Fruit fly (Drosophila melanogaster) whole organism, embryonic: Measurements from ENCODE around the gene CG7367.

ENCODE experiments used
- Bgb ChIP-seq: fragments of 200-800 bp; sonication (Bioruptor generic); IDR thresholded peaks from 2 replicates; pipeline ENCODE4 v1.3.6; 2022; ENCODE audit warnings: missing biosample characterization, missing genetic modification characterization; ENCODE audit not compliant: partially characterized antibody
- CG10979 ChIP-seq: fragments of 200-800 bp; sonication (Bioruptor generic); optimal IDR thresholded peaks from 2 replicates; lab custom pipeline; 2018; ENCODE audit warnings: missing biosample characterization, mild to moderate bottlenecking, missing genetic modification characterization, moderate library complexity
- CG12391 ChIP-seq: fragments of 200-800 bp; sonication (Bioruptor generic); optimal IDR thresholded peaks from 3 replicates; lab custom pipeline; 2018; ENCODE audit warnings: missing biosample characterization, mild to moderate bottlenecking, missing genetic modification characterization, moderate library complexity
- CG13894 ChIP-seq: fragments of 200-800 bp; sonication (Bioruptor generic); optimal IDR thresholded peaks from 3 replicates; lab custom pipeline; 2018; ENCODE audit warnings: missing biosample characterization, mild to moderate bottlenecking, missing genetic modification characterization, moderate library complexity
- CG15269 ChIP-seq: fragments of 200-800 bp; sonication (Bioruptor generic); optimal IDR thresholded peaks from 2 replicates; lab custom pipeline; 2018; ENCODE audit warnings: missing biosample characterization, mild to moderate bottlenecking, missing genetic modification characterization, moderate library complexity
- CG16813 ChIP-seq: fragments of 200-800 bp; sonication (Bioruptor generic); IDR thresholded peaks from 3 replicates; pipeline ENCODE4 v1.3.6; 2022; ENCODE audit warnings: missing biosample characterization, missing genetic modification characterization; ENCODE audit not compliant: partially characterized antibody
- CG16815 ChIP-seq: fragments of 200-800 bp; sonication (Bioruptor generic); optimal IDR thresholded peaks from 3 replicates; lab custom pipeline; 2017; ENCODE audit warnings: missing biosample characterization, mild to moderate bottlenecking, missing genetic modification characterization
- CG17359 ChIP-seq: fragments of 200-800 bp; sonication (Bioruptor generic); optimal IDR thresholded peaks from 3 replicates; lab custom pipeline; 2018; ENCODE audit warnings: missing biosample characterization, mild to moderate bottlenecking, missing genetic modification characterization, moderate library complexity
- CG17829 ChIP-seq: fragments of 200-800 bp; optimal IDR thresholded peaks from 2 replicates; lab custom pipeline; 2019; ENCODE audit warnings: missing biosample characterization, mild to moderate bottlenecking, missing genetic modification characterization, moderate library complexity
- CG34422 ChIP-seq: fragments of 200-800 bp; sonication (Bioruptor generic); IDR thresholded peaks from 3 replicates; pipeline ENCODE4 v1.3.6; 2022; ENCODE audit warnings: missing biosample characterization, missing genetic modification characterization
- CG4617 ChIP-seq: fragments of 200-800 bp; sonication (Bioruptor generic); optimal IDR thresholded peaks from 3 replicates; lab custom pipeline; 2016; ENCODE audit warnings: missing biosample characterization, missing genetic modification characterization, borderline replicate concordance
- CG6765 ChIP-seq: fragments of 200-800 bp; sonication (Bioruptor generic); optimal IDR thresholded peaks from 3 replicates; lab custom pipeline; 2017; ENCODE audit warnings: missing biosample characterization, mild to moderate bottlenecking, missing genetic modification characterization
- CG6791 ChIP-seq: fragments of 200-800 bp; sonication (Bioruptor generic); IDR thresholded peaks from 3 replicates; pipeline ENCODE4 v1.3.6; 2022; ENCODE audit warnings: missing biosample characterization, missing genetic modification characterization; ENCODE audit not compliant: partially characterized antibody
- CG7963 ChIP-seq: fragments of 200-800 bp; sonication (Bioruptor generic); IDR thresholded peaks from 3 replicates; pipeline ENCODE4 v1.3.6; 2022; ENCODE audit warnings: missing biosample characterization, missing genetic modification characterization; ENCODE audit not compliant: partially characterized antibody
- CG8089 ChIP-seq: fragments of 200-800 bp; sonication (Bioruptor generic); optimal IDR thresholded peaks from 3 replicates; lab custom pipeline; 2016; ENCODE audit warnings: missing biosample characterization, missing genetic modification characterization
- CG9215 ChIP-seq: fragments of 200-800 bp; sonication (Bioruptor generic); IDR thresholded peaks from 2 replicates; pipeline ENCODE4 v1.3.6; 2022; ENCODE audit warnings: missing biosample characterization, missing genetic modification characterization
- Dref ChIP-seq: fragments of 200-800 bp; sonication (Bioruptor generic); IDR thresholded peaks from 2 replicates; pipeline ENCODE4 v1.3.6; 2022; ENCODE audit warnings: missing biosample characterization, missing genetic modification characterization
- HLH4C ChIP-seq: fragments of 200-800 bp; sonication (Bioruptor generic); IDR thresholded peaks from 3 replicates; pipeline ENCODE4 v1.3.6; 2022; ENCODE audit warnings: missing biosample characterization, missing genetic modification characterization; ENCODE audit not compliant: partially characterized antibody
- MBD-R2 ChIP-seq: fragments of 200-800 bp; sonication (Bioruptor generic); IDR thresholded peaks from 2 replicates; pipeline ENCODE4 v1.3.6; 2022; ENCODE audit warnings: missing biosample characterization, missing genetic modification characterization
- MESR4 ChIP-seq: fragments of 200-800 bp; sonication (Bioruptor generic); optimal IDR thresholded peaks from 2 replicates; lab custom pipeline; 2018; ENCODE audit warnings: missing biosample characterization, mild to moderate bottlenecking, missing genetic modification characterization, moderate library complexity
- Mrtf ChIP-seq: fragments of 200-800 bp; sonication (Bioruptor generic); IDR thresholded peaks from 3 replicates; pipeline ENCODE4 v1.3.6; 2022; ENCODE audit warnings: missing biosample characterization, missing genetic modification characterization
- Myb ChIP-seq: fragments of 200-800 bp; sonication (Bioruptor generic); optimal IDR thresholded peaks from 2 replicates; lab custom pipeline; 2016; ENCODE audit warnings: missing biosample characterization, missing genetic modification characterization
- Opbp ChIP-seq: fragments of 200-800 bp; sonication (Bioruptor generic); IDR thresholded peaks from 3 replicates; pipeline ENCODE4 v1.3.6; 2022; ENCODE audit warnings: missing biosample characterization, missing genetic modification characterization; ENCODE audit not compliant: partially characterized antibody
- Rfx ChIP-seq: fragments of 200-800 bp; sonication (Bioruptor generic); IDR thresholded peaks from 2 replicates; pipeline ENCODE4 v1.3.6; 2022; ENCODE audit warnings: missing biosample characterization, missing genetic modification characterization
- Six4 ChIP-seq: fragments of 200-800 bp; sonication (Bioruptor generic); optimal IDR thresholded peaks from 2 replicates; lab custom pipeline; 2016; ENCODE audit warnings: missing biosample characterization, missing genetic modification characterization
- Sox100B ChIP-seq: fragments of 200-800 bp; sonication (Bioruptor generic); optimal IDR thresholded peaks from 3 replicates; lab custom pipeline; 2018; ENCODE audit warnings: missing biosample characterization, mild to moderate bottlenecking, missing genetic modification characterization
- al ChIP-seq: fragments of 200-800 bp; sonication (Bioruptor generic); IDR thresholded peaks from 2 replicates; pipeline ENCODE4 v1.3.6; 2022; ENCODE audit warnings: missing biosample characterization, missing genetic modification characterization
- ato ChIP-seq: fragments of 200-800 bp; sonication (Bioruptor generic); IDR thresholded peaks from 2 replicates; pipeline ENCODE4 v1.3.6; 2022; ENCODE audit warnings: missing biosample characterization, missing genetic modification characterization; ENCODE audit not compliant: partially characterized antibody
- az2 ChIP-seq: fragments of 200-800 bp; sonication (Bioruptor generic); optimal IDR thresholded peaks from 3 replicates; lab custom pipeline; 2016; ENCODE audit warnings: missing biosample characterization, missing genetic modification characterization
- bbx ChIP-seq: fragments of 200-800 bp; sonication (Bioruptor generic); IDR thresholded peaks from 2 replicates; pipeline ENCODE4 v1.3.6; 2022; ENCODE audit warnings: missing biosample characterization, missing genetic modification characterization; ENCODE audit not compliant: partially characterized antibody
- chinmo ChIP-seq: fragments of 200-800 bp; sonication (Bioruptor generic); IDR thresholded peaks from 4 replicates; pipeline ENCODE4 v1.3.6; 2022; ENCODE audit warnings: missing biosample characterization, missing genetic modification characterization; ENCODE audit not compliant: partially characterized antibody
- ci ChIP-seq: fragments of 200-800 bp; sonication (Bioruptor generic); IDR thresholded peaks from 3 replicates; pipeline ENCODE4 v1.3.6; 2022; ENCODE audit warnings: missing biosample characterization, missing genetic modification characterization
- crp ChIP-seq, 2 experiments: fragments of 200-800 bp; sonication (Bioruptor generic); optimal IDR thresholded peaks; 2 replicates in 1 of 2; 3 replicates in 1 of 2; lab custom pipeline; 2017; ENCODE audit warnings: missing biosample characterization in 2 of 2, missing genetic modification characterization in 2 of 2, mild to moderate bottlenecking in 1 of 2, moderate library complexity in 1 of 2
- gfzf ChIP-seq: fragments of 200-800 bp; sonication (Bioruptor generic); optimal IDR thresholded peaks from 2 replicates; lab custom pipeline; 2016; ENCODE audit warnings: missing biosample characterization, mild to moderate bottlenecking, missing genetic modification characterization, moderate library complexity
- grau ChIP-seq: fragments of 200-800 bp; optimal IDR thresholded peaks from 3 replicates; lab custom pipeline; 2019; ENCODE audit warnings: missing biosample characterization, mild to moderate bottlenecking, missing genetic modification characterization, moderate library complexity
- hbn ChIP-seq: fragments of 200-800 bp; sonication (Bioruptor generic); IDR thresholded peaks from 2 replicates; pipeline ENCODE4 v1.3.6; 2022; ENCODE audit warnings: missing biosample characterization, missing genetic modification characterization; ENCODE audit not compliant: partially characterized antibody
- lilli ChIP-seq: fragments of 200-800 bp; sonication (Bioruptor generic); optimal IDR thresholded peaks from 3 replicates; lab custom pipeline; 2016; ENCODE audit warnings: missing biosample characterization, missing genetic modification characterization
- luna ChIP-seq: fragments of 200-800 bp; sonication (Bioruptor generic); optimal IDR thresholded peaks from 2 replicates; lab custom pipeline; 2016; ENCODE audit warnings: missing biosample characterization, missing genetic modification characterization
- nerfin-2 ChIP-seq: fragments of 200-800 bp; sonication (Bioruptor generic); IDR thresholded peaks from 2 replicates; pipeline ENCODE4 v1.3.6; 2022; ENCODE audit warnings: missing biosample characterization, missing genetic modification characterization; ENCODE audit not compliant: partially characterized antibody
- psq ChIP-seq: fragments of 200-800 bp; sonication (Bioruptor generic); optimal IDR thresholded peaks from 2 replicates; lab custom pipeline; 2017; ENCODE audit warnings: missing biosample characterization, missing genetic modification characterization
- pum ChIP-seq: fragments of 200-800 bp; sonication (Bioruptor generic); optimal IDR thresholded peaks from 2 replicates; lab custom pipeline; 2016; ENCODE audit warnings: missing biosample characterization, missing genetic modification characterization
- rib ChIP-seq: fragments of 200-800 bp; sonication (Bioruptor generic); IDR thresholded peaks from 2 replicates; pipeline ENCODE4 v1.3.6; 2022; ENCODE audit warnings: missing biosample characterization, missing genetic modification characterization
- tup ChIP-seq: fragments of 200-800 bp; sonication (Bioruptor generic); optimal IDR thresholded peaks from 2 replicates; lab custom pipeline; 2016; ENCODE audit warnings: missing biosample characterization, mild to moderate bottlenecking, missing genetic modification characterization, moderate library complexity
- unc-4 ChIP-seq: fragments of 200-800 bp; sonication (Bioruptor generic); IDR thresholded peaks from 2 replicates; pipeline ENCODE4 v1.3.6; 2022; ENCODE audit warnings: missing biosample characterization, missing genetic modification characterization; ENCODE audit not compliant: partially characterized antibody
- unpg ChIP-seq: fragments of 200-800 bp; sonication (Bioruptor generic); optimal IDR thresholded peaks from 3 replicates; lab custom pipeline; 2018; ENCODE audit warnings: missing biosample characterization, mild to moderate bottlenecking, missing genetic modification characterization, moderate library complexity
- vnd ChIP-seq: fragments of 200-800 bp; sonication (Bioruptor generic); IDR thresholded peaks from 3 replicates; pipeline ENCODE4 v1.3.6; 2022; ENCODE audit warnings: missing biosample characterization, missing genetic modification characterization; ENCODE audit not compliant: partially characterized antibody
- zen2 ChIP-seq: fragments of 200-800 bp; sonication (Bioruptor generic); IDR thresholded peaks from 3 replicates; pipeline ENCODE4 v1.3.6; 2022; ENCODE audit warnings: missing biosample characterization, missing genetic modification characterization; ENCODE audit not compliant: partially characterized antibody

CG7367 gene

dm6 chr2L:8043282-8043668 lies 3.7 kb upstream of the CG7367 start, which contains the start of gene Megf8 (continued):
- TF ChIP-seq zen2 (peak; percentile 84), Myb (GFP tag; lab: Kevin White, UChicago) (peak; percentile 81), Sox100B (GFP tag; lab: Kevin White, UChicago) (no peak), CG7963 (GFP tag; lab: Robert Waterston, UW) (peak; percentile 83; the same call in 2 of the 3 replicates), chinmo (peak; percentile 92), MESR4 (GFP tag; lab: Kevin White, UChicago) (peak; percentile 77), CG10979 (tag; lab: Kevin White, UChicago) (no peak), Six4 (GFP tag; lab: Kevin White, UChicago) (no peak), hbn (GFP tag; lab: Robert Waterston, UW) (peak; percentile 55), CG8089 (GFP tag; lab: Kevin White, UChicago) (no peak), nerfin-2 (GFP tag; lab: Robert Waterston, UW) (peak; percentile 75), grau (tag; lab: Kevin White, UChicago) (no peak), CG9215 (peak; percentile 85), Mrtf (GFP tag; lab: Robert Waterston, UW) (no peak), unpg (no peak), Bgb (peak; percentile 77), tup (GFP tag; lab: Kevin White, UChicago) (no peak), pum (GFP tag; lab: Kevin White, UChicago) (no peak), CG4617 (GFP tag; lab: Kevin White, UChicago) (peak; percentile 35), psq (no peak), HLH4C (GFP tag; lab: Robert Waterston, UW) (peak; percentile 75), vnd (GFP tag; lab: Robert Waterston, UW) (peak; percentile 16), CG6765 (GFP tag; lab: Kevin White, UChicago) (no peak), CG16815 (GFP tag; lab: Kevin White, UChicago) (no peak), MBD-R2 (GFP tag; lab: Robert Waterston, UW) (peak; percentile 52), Dref (peak; percentile 83), al (GFP tag; lab: Robert Waterston, UW) (no peak), luna (GFP tag; lab: Kevin White, UChicago) (no peak), Rfx (GFP tag; lab: Robert Waterston, UW) (0 out of 2 replicates have a peak, but pooled peaks have one; percentile 23), lilli (no peak), ci (no peak), ato (peak; percentile 77), bbx (peak; percentile 82), CG12391 (tag; lab: Kevin White, UChicago) (no peak), rib (0 out of 2 replicates have a peak, but pooled peaks have one; percentile 35), crp (GFP tag; optimal IDR thresholded peaks at IDR 0.05; lab: Kevin White, UChicago) (peak; percentile 48 to 90), gfzf (GFP tag; lab: Kevin White, UChicago) (no peak), unc-4 (GFP tag; lab: Robert Waterston, UW) (peak; percentile 53; the same call in 1 of the 2 replicates), az2 (GFP tag; lab: Kevin White, UChicago) (no peak), CG16813 (GFP tag; lab: Robert Waterston, UW) (peak; percentile 5; the same call in 2 of the 3 replicates), CG6791 (peak; percentile 74), CG34422 (GFP tag; lab: Robert Waterston, UW) (0 out of 3 replicates have a peak, but pooled peaks have one; percentile 8), CG17829 (no peak), CG13894 (no peak), CG17359 (tag; lab: Kevin White, UChicago) (no peak), CG15269 (tag; lab: Kevin White, UChicago) (no peak), Opbp (GFP tag; lab: Robert Waterston, UW) (peak; percentile 78; the same call in 2 of the 3 replicates)
